Worm (Caenorhabditis elegans) whole organism, mixed stage, embryonic: ENCODE measurements around the gene chil-22.

Experiments used
- ces-1 ChIP-seq: fragments of 150-350 bp; optimal IDR thresholded peaks from 2 replicates; lab custom pipeline; 2014; ENCODE audit warnings: missing biosample characterization, missing genetic modification reagents, missing genetic modification characterization
- flh-1 ChIP-seq: fragments of 200-800 bp; sonication (Bioruptor generic); optimal IDR thresholded peaks from 2 replicates; lab custom pipeline; 2018; ENCODE audit warnings: mild to moderate bottlenecking, missing genetic modification characterization, moderate library complexity, missing compliant biosample characterization
- lin-13 ChIP-seq: fragments of 150-350 bp; optimal IDR thresholded peaks from 2 replicates; lab custom pipeline; 2014; ENCODE audit warnings: missing biosample characterization, missing genetic modification characterization
- lsy-2 ChIP-seq: fragments of 150-350 bp; optimal IDR thresholded peaks from 2 replicates; lab custom pipeline; 2014; ENCODE audit warnings: missing biosample characterization, missing genetic modification characterization
- mab-5 ChIP-seq: fragments of 150-350 bp; optimal IDR thresholded peaks from 2 replicates; lab custom pipeline; 2014; ENCODE audit warnings: missing biosample characterization, missing genetic modification characterization
- mep-1 ChIP-seq: fragments of 150-350 bp; optimal IDR thresholded peaks from 2 replicates; lab custom pipeline; 2017; ENCODE audit warnings: missing biosample characterization, missing genetic modification reagents, missing genetic modification characterization, inconsistent platforms
- nhr-12 ChIP-seq: fragments of 150-350 bp; optimal IDR thresholded peaks from 2 replicates; lab custom pipeline; 2014; ENCODE audit warnings: missing biosample characterization, missing genetic modification characterization
- nhr-28 ChIP-seq: fragments of 150-350 bp; optimal IDR thresholded peaks from 2 replicates; lab custom pipeline; 2014; ENCODE audit warnings: missing biosample characterization, missing genetic modification characterization
- nhr-76 ChIP-seq: sonication (generic microtip); optimal IDR thresholded peaks from 2 replicates; lab custom pipeline; 2017; ENCODE audit warnings: missing biosample characterization, missing genetic modification characterization
- pha-4 ChIP-seq: fragments of 150-350 bp; optimal IDR thresholded peaks from 2 replicates; lab custom pipeline; 2018; ENCODE audit warnings: missing biosample characterization, missing genetic modification reagents, missing genetic modification characterization
- snpc-4 ChIP-seq: fragments of 150-350 bp; optimal IDR thresholded peaks from 2 replicates; lab custom pipeline; 2014; ENCODE audit warnings: missing biosample characterization, missing genetic modification characterization
- sptf-1 ChIP-seq: sonication (generic microtip); optimal IDR thresholded peaks from 2 replicates; lab custom pipeline; 2017; ENCODE audit warnings: mild to moderate bottlenecking, missing genetic modification characterization, moderate library complexity, missing compliant biosample characterization
- unc-62 ChIP-seq: fragments of 150-350 bp; optimal IDR thresholded peaks from 2 replicates; lab custom pipeline; 2014; ENCODE audit warnings: missing biosample characterization, missing genetic modification reagents, missing genetic modification characterization
- ztf-11 ChIP-seq: fragments of 150-350 bp; optimal IDR thresholded peaks from 2 replicates; lab custom pipeline; 2014; ENCODE audit warnings: missing biosample characterization, missing genetic modification characterization

DNA sequence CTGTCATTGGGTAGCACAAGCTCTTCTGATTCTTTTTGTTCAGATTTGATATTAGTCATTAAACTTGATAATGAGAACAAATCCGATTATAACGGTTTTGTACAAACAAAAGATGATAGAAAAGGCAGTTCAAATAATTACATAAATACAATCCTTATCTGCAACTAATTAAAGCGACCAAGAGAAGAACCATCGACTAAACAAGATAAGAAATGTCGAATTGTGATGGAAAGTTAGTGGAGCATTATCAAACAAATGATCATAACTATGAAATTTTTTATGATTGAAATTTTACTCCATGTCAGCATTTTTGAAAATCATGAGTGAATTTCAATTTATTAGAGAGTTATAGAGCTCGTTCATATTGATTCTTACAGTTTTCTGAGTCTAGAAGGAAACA is 2.4 kb upstream of the chil-22 start, which contains the start of gene chil-23:
- TF ChIP-seq unc-62 (no peak), nhr-76 (tag; lab: Kevin White, UChicago) (no peak), lin-13 (tag; lab: Kevin White, UChicago) (no peak), mab-5 (tag; lab: Kevin White, UChicago) (no peak), nhr-28 (tag; lab: Kevin White, UChicago) (no peak), lsy-2 (tag; lab: Kevin White, UChicago) (no peak), mep-1 (tag; lab: Kevin White, UChicago) (no peak), pha-4 (tag; lab: Kevin White, UChicago) (no peak), snpc-4 (tag; lab: Kevin White, UChicago) (no peak), flh-1 (no peak), nhr-12 (tag; lab: Kevin White, UChicago) (no peak), ces-1 (GFP tag; lab: Kevin White, UChicago) (no peak), ztf-11 (tag; lab: Kevin White, UChicago) (no peak), sptf-1 (tag; lab: Kevin White, UChicago) (no peak)
